Fruit fly (Drosophila melanogaster): ENCODE measurements around the gene Reph.

Gene Reph

dm6 chr2L:3778157-3779060 lies 24.9 kb upstream of the Reph start (continued):
- TF ChIP-seq CG12744 (GFP tag; optimal IDR thresholded peaks at IDR 0.05) (peak; percentile 16), CG12659 (GFP tag; optimal IDR thresholded peaks at IDR 0.05) (no peak), Hsf (GFP tag; optimal IDR thresholded peaks at IDR 0.05) (no peak), h (optimal IDR thresholded peaks at IDR 0.05) (no peak), CG3847 (GFP tag; IDR thresholded peaks at IDR 0.05) (no peak), tx (GFP tag; optimal IDR thresholded peaks at IDR 0.05) (no peak), CG17186 (GFP tag; optimal IDR thresholded peaks at IDR 0.05) (no peak), crc (GFP tag; optimal IDR thresholded peaks at IDR 0.05) (no peak), CG13424 (tag; optimal IDR thresholded peaks at IDR 0.05) (peak; percentile 1), H15 (GFP tag; IDR thresholded peaks at IDR 0.05) (no peak), ham (GFP tag; IDR thresholded peaks at IDR 0.05) (no peak), CG5953 (GFP tag; IDR thresholded peaks at IDR 0.05) (no peak), fd3F (GFP tag; optimal IDR thresholded peaks at IDR 0.05) (no peak), Sry-β (GFP tag; optimal IDR thresholded peaks at IDR 0.05) (no peak), Sox102F (GFP tag; optimal IDR thresholded peaks at IDR 0.05) (peak; percentile 64), CG7745 (tag; optimal IDR thresholded peaks at IDR 0.05) (no peak), CkIIα-i1 (GFP tag; IDR thresholded peaks at IDR 0.05) (no peak), zfh2 (GFP tag; optimal IDR thresholded peaks at IDR 0.05) (no peak), fru (optimal IDR thresholded peaks at IDR 0.05) (no peak), disco-r (GFP tag; optimal IDR thresholded peaks at IDR 0.05) (no peak), fd64A (GFP tag; optimal IDR thresholded peaks at IDR 0.05) (no peak), CG17385 (GFP tag; optimal IDR thresholded peaks at IDR 0.05) (peak; percentile 4), nom (GFP tag; optimal IDR thresholded peaks at IDR 0.05) (peak; percentile 61), dmrt99B (tag; optimal IDR thresholded peaks at IDR 0.05) (peak; percentile 58), emc (GFP tag; optimal IDR thresholded peaks at IDR 0.05) (no peak), gce (GFP tag; IDR thresholded peaks at IDR 0.05) (no peak), cas (GFP tag; IDR thresholded peaks at IDR 0.05) (no peak), Sin3A (optimal IDR thresholded peaks at IDR 0.05) (no peak), TFAM (GFP tag; optimal IDR thresholded peaks at IDR 0.05) (no peak), gcm2 (GFP tag; optimal IDR thresholded peaks at IDR 0.05) (no peak), ara (GFP tag; IDR thresholded peaks at IDR 0.05) (no peak), Taf1 (GFP tag; IDR thresholded peaks at IDR 0.05) (no peak), CG12236 (GFP tag; optimal IDR thresholded peaks at IDR 0.05) (no peak), lov (optimal IDR thresholded peaks at IDR 0.05) (no peak), lov (GFP tag; IDR thresholded peaks at IDR 0.05) (0 out of 3 replicates have a peak, but pooled peaks have one; percentile 72), sens-2 (GFP tag; IDR thresholded peaks at IDR 0.05) (peak; percentile 20; the same call in 1 of the 2 replicates), nerfin-2 (GFP tag; IDR thresholded peaks at IDR 0.05; ENCODE audit: partially characterized antibody) (no peak), amos (GFP tag; IDR thresholded peaks at IDR 0.05; ENCODE audit: partially characterized antibody) (peak; percentile 33; the same call in 1 of the 2 replicates), CG11695 (GFP tag; IDR thresholded peaks at IDR 0.05) (peak; percentile 38; the same call in 1 of the 3 replicates), CG3838 (GFP tag; optimal IDR thresholded peaks at IDR 0.05) (no peak), pho (GFP tag; optimal IDR thresholded peaks at IDR 0.05) (no peak), sc (optimal IDR thresholded peaks at IDR 0.05) (no peak), sc (GFP tag; optimal IDR thresholded peaks at IDR 0.05) (no peak), CG34422 (GFP tag; IDR thresholded peaks at IDR 0.05) (no peak), Fer2 (tag; optimal IDR thresholded peaks at IDR 0.05) (no peak), pb (GFP tag; optimal IDR thresholded peaks at IDR 0.05) (no peak), CG34224 (GFP tag; IDR thresholded peaks at IDR 0.05; ENCODE audit: partially characterized antibody) (peak; percentile 33; the same call in 1 of the 3 replicates), CG18011 (GFP tag; optimal IDR thresholded peaks at IDR 0.05) (no peak), CG10209 (GFP tag; optimal IDR thresholded peaks at IDR 0.05) (peak; percentile 46), knrl (GFP tag; IDR thresholded peaks at IDR 0.05; ENCODE audit: partially characterized antibody) (no peak), Asciz (GFP tag; optimal IDR thresholded peaks at IDR 0.05) (no peak)
